Worm (Caenorhabditis elegans): ENCODE data around the gene K02E11.5.

DNA sequence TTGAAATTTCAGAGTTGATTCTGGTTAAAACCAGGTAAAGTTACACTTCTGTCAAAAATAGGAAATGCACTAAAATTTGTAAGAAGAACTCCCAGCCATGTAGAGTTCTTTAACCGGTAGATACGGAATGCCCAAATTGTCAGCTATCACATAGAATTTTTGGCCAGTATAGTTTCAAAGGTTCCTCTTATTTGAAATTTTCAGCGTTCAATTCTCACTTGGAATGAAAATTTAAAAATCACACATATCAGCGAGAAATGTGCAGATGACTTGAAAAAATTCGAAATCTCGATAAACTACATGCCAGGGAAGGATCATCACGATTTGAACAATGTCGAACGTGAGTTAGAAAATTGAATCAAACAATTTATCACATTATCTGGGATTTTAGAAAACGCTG, 44.4 kb downstream of the K02E11.5 start, which contains the start of gene F14D7.3:
- no peak for TF ChIP-seq snpc-4 (tag; optimal IDR thresholded peaks at IDR 0.05)
- TF ChIP-seq elt-3 (tag; optimal IDR thresholded peaks at IDR 0.05), result no peak
- no peak for TF ChIP-seq lin-13 (GFP tag; optimal IDR thresholded peaks at IDR 0.05)
- no peak for TF ChIP-seq elt-1 (tag; optimal IDR thresholded peaks at IDR 0.05)
- TF ChIP-seq aly-2 (tag; optimal IDR thresholded peaks at IDR 0.05), result no peak
- TF ChIP-seq unc-39 (tag; optimal IDR thresholded peaks at IDR 0.05), result no peak
- no peak for TF ChIP-seq egl-27 (tag; optimal IDR thresholded peaks at IDR 0.05)
- no peak for TF ChIP-seq ama-1 (optimal IDR thresholded peaks at IDR 0.05)
- TF ChIP-seq fos-1 (tag; optimal IDR thresholded peaks at IDR 0.05), result no peak
- no peak for TF ChIP-seq ztf-11 (tag; optimal IDR thresholded peaks at IDR 0.05)
- TF ChIP-seq nhr-12 (tag; optimal IDR thresholded peaks at IDR 0.05), result no peak

Measured in whole organism, L2 larva.